Worm (Caenorhabditis elegans) whole organism, mixed stage, embryonic: Measurements from ENCODE around the gene K02E11.10.
"Not testable (repeated sequence)": the region's sequence is repeated elsewhere in the genome, so short reads cannot be mapped to it uniquely, and the experiment has no call there.

Source experiments
- bed-3 ChIP-seq: fragments of 200-800 bp; sonication (Bioruptor generic); optimal IDR thresholded peaks from 3 replicates; lab custom pipeline; 2018; ENCODE audit warnings: mild to moderate bottlenecking, missing genetic modification characterization, moderate library complexity, missing compliant biosample characterization
- blmp-1 ChIP-seq: fragments of 150-350 bp; optimal IDR thresholded peaks from 2 replicates; lab custom pipeline; 2014; ENCODE audit warnings: missing biosample characterization, missing genetic modification characterization
- ceh-39 ChIP-seq: fragments of 150-350 bp; optimal IDR thresholded peaks from 2 replicates; lab custom pipeline; 2014; ENCODE audit warnings: missing biosample characterization, missing genetic modification characterization
- ceh-43 ChIP-seq: fragments of 200-800 bp; sonication (Bioruptor generic); optimal IDR thresholded peaks from 2 replicates; lab custom pipeline; 2018; ENCODE audit warnings: mild to moderate bottlenecking, missing genetic modification characterization, moderate library complexity, missing compliant biosample characterization
- ceh-83 ChIP-seq: fragments of 200-800 bp; sonication (Bioruptor generic); optimal IDR thresholded peaks from 2 replicates; lab custom pipeline; 2018; ENCODE audit warnings: mild to moderate bottlenecking, missing genetic modification characterization, missing compliant biosample characterization
- ces-1 ChIP-seq: fragments of 150-350 bp; optimal IDR thresholded peaks from 2 replicates; lab custom pipeline; 2014; ENCODE audit warnings: missing biosample characterization, missing genetic modification reagents, missing genetic modification characterization
- cnd-1 ChIP-seq: fragments of 200-800 bp; sonication (Bioruptor generic); optimal IDR thresholded peaks from 2 replicates; lab custom pipeline; 2018; ENCODE audit warnings: mild to moderate bottlenecking, missing genetic modification characterization, missing compliant biosample characterization
- drap-1 ChIP-seq: fragments of 200-800 bp; sonication (Bioruptor generic); optimal IDR thresholded peaks from 3 replicates; lab custom pipeline; 2018; ENCODE audit warnings: mild to moderate bottlenecking, missing genetic modification characterization, missing compliant biosample characterization
- elt-1 ChIP-seq: sonication (generic microtip); optimal IDR thresholded peaks from 2 replicates; lab custom pipeline; 2017; ENCODE audit warnings: missing genetic modification characterization, mild to moderate bottlenecking, missing compliant biosample characterization, antibody characterized with exemption, moderate library complexity, borderline replicate concordance; ENCODE audit not compliant: insufficient read depth
- elt-3 ChIP-seq: fragments of 150-350 bp; optimal IDR thresholded peaks from 2 replicates; lab custom pipeline; 2014; ENCODE audit warnings: missing biosample characterization, missing genetic modification characterization
- flh-1 ChIP-seq: fragments of 200-800 bp; sonication (Bioruptor generic); optimal IDR thresholded peaks from 2 replicates; lab custom pipeline; 2018; ENCODE audit warnings: mild to moderate bottlenecking, missing genetic modification characterization, moderate library complexity, missing compliant biosample characterization
- ham-2 ChIP-seq: fragments of 200-800 bp; sonication (Bioruptor generic); optimal IDR thresholded peaks from 2 replicates; lab custom pipeline; 2018; ENCODE audit warnings: mild to moderate bottlenecking, missing genetic modification characterization, missing compliant biosample characterization
- hlh-1 ChIP-seq: fragments of 150-350 bp; optimal IDR thresholded peaks from 2 replicates; lab custom pipeline; 2014; ENCODE audit warnings: missing biosample characterization, missing genetic modification reagents, missing genetic modification characterization
- lin-13 ChIP-seq: fragments of 150-350 bp; optimal IDR thresholded peaks from 2 replicates; lab custom pipeline; 2014; ENCODE audit warnings: missing biosample characterization, missing genetic modification characterization
- lin-32 ChIP-seq: fragments of 200-800 bp; sonication (Bioruptor generic); optimal IDR thresholded peaks from 2 replicates; lab custom pipeline; 2018; ENCODE audit warnings: mild to moderate bottlenecking, missing genetic modification characterization, missing compliant biosample characterization
- mab-5 ChIP-seq: fragments of 150-350 bp; optimal IDR thresholded peaks from 2 replicates; lab custom pipeline; 2014; ENCODE audit warnings: missing biosample characterization, missing genetic modification characterization
- mep-1 ChIP-seq: fragments of 150-350 bp; optimal IDR thresholded peaks from 2 replicates; lab custom pipeline; 2017; ENCODE audit warnings: missing biosample characterization, missing genetic modification reagents, missing genetic modification characterization, inconsistent platforms
- mls-2 ChIP-seq: sonication (generic microtip); optimal IDR thresholded peaks from 2 replicates; lab custom pipeline; 2016; ENCODE audit warnings: mild to moderate bottlenecking, missing genetic modification characterization, moderate library complexity, missing compliant biosample characterization
- nhr-237 ChIP-seq: fragments of 150-350 bp; optimal IDR thresholded peaks from 2 replicates; lab custom pipeline; 2014; ENCODE audit warnings: missing biosample characterization, missing genetic modification characterization
- nhr-76 ChIP-seq: sonication (generic microtip); optimal IDR thresholded peaks from 2 replicates; lab custom pipeline; 2017; ENCODE audit warnings: missing biosample characterization, missing genetic modification characterization
- pha-4 ChIP-seq: fragments of 150-350 bp; optimal IDR thresholded peaks from 2 replicates; lab custom pipeline; 2018; ENCODE audit warnings: missing biosample characterization, missing genetic modification reagents, missing genetic modification characterization
- snpc-4 ChIP-seq: fragments of 150-350 bp; optimal IDR thresholded peaks from 2 replicates; lab custom pipeline; 2014; ENCODE audit warnings: missing biosample characterization, missing genetic modification characterization
- sptf-1 ChIP-seq: sonication (generic microtip); optimal IDR thresholded peaks from 2 replicates; lab custom pipeline; 2017; ENCODE audit warnings: mild to moderate bottlenecking, missing genetic modification characterization, moderate library complexity, missing compliant biosample characterization
- unc-120 ChIP-seq: sonication (generic microtip); optimal IDR thresholded peaks from 2 replicates; lab custom pipeline; 2017; ENCODE audit warnings: missing genetic modification characterization, missing compliant biosample characterization; ENCODE audit not compliant: poor library complexity, severe bottlenecking
- unc-39 ChIP-seq: fragments of 150-350 bp; optimal IDR thresholded peaks from 2 replicates; lab custom pipeline; 2014; ENCODE audit warnings: missing biosample characterization, missing genetic modification characterization
- unc-62 ChIP-seq: fragments of 150-350 bp; optimal IDR thresholded peaks from 2 replicates; lab custom pipeline; 2014; ENCODE audit warnings: missing biosample characterization, missing genetic modification reagents, missing genetic modification characterization
- zip-8 ChIP-seq: fragments of 150-350 bp; optimal IDR thresholded peaks from 2 replicates; lab custom pipeline; 2014; ENCODE audit warnings: missing biosample characterization, missing genetic modification characterization
- ztf-11 ChIP-seq: fragments of 150-350 bp; optimal IDR thresholded peaks from 2 replicates; lab custom pipeline; 2014; ENCODE audit warnings: missing biosample characterization, missing genetic modification characterization

Gene K02E11.10

ce11 chrV:14282222-14282709, 41.3 kb upstream of the K02E11.10 start, which contains the start of the genes srt-74 and F40G12.9:
srt-74 (minus strand) TSS chrV:14282322.
F40G12.9 (plus strand) TSS chrV:14282659.
- TF ChIP-seq zip-8 (no peak), elt-1 (tag; lab: Kevin White, UChicago) (no peak), bed-3 (GFP tag; lab: Kevin White, UChicago) (no peak), nhr-237 (tag; lab: Kevin White, UChicago) (no peak), snpc-4 (tag; lab: Kevin White, UChicago) (no peak), blmp-1 (tag; lab: Kevin White, UChicago) (no peak), flh-1 (GFP tag; lab: Kevin White, UChicago) (no peak), mep-1 (no peak), pha-4 (no peak), ceh-39 (tag; lab: Kevin White, UChicago) (no peak), elt-3 (tag; lab: Kevin White, UChicago) (no peak), sptf-1 (no peak), ztf-11 (tag; lab: Kevin White, UChicago) (no peak), hlh-1 (tag; lab: Kevin White, UChicago) (no peak), ceh-43 (GFP tag; lab: Kevin White, UChicago) (no peak), drap-1 (GFP tag; lab: Kevin White, UChicago) (no peak), unc-39 (tag; lab: Kevin White, UChicago) (no peak), lin-13 (tag; lab: Kevin White, UChicago) (no peak), nhr-76 (no peak)

- TF ChIP-seq unc-62 (GFP tag; lab: Kevin White, UChicago) (no peak), ceh-43 (GFP tag; lab: Kevin White, UChicago) (no peak), cnd-1 (tag; lab: Kevin White, UChicago) (no peak), blmp-1 (tag; lab: Kevin White, UChicago) (no peak), ham-2 (no peak), unc-39 (tag; lab: Kevin White, UChicago) (no peak), ces-1 (GFP tag; lab: Kevin White, UChicago) (no peak), flh-1 (GFP tag; lab: Kevin White, UChicago) (no peak), zip-8 (no peak), mep-1 (no peak), sptf-1 (no peak)
These were observed 38.8 kb upstream of the K02E11.10 start, which contains the start of gene srt-33 for ce11 chrV:14279777-14280176. srt-33 (minus strand) TSS chrV:14279877.

ce11 chrV:14274268-14274667, 33.3 kb upstream of the K02E11.10 start, which contains the start of gene F40G12.7:
F40G12.7 (plus strand) TSS chrV:14274568.
- TF ChIP-seq elt-1 (tag; lab: Kevin White, UChicago); lin-32 (GFP tag; lab: Kevin White, UChicago); snpc-4 (tag; lab: Kevin White, UChicago): not testable (repeated sequence)
- TF ChIP-seq, all 35 proteins: peak for 0; not testable (repeated sequence) for 35

- no peak for TF ChIP-seq elt-1 (tag; lab: Kevin White, UChicago)
- no peak for TF ChIP-seq unc-120 (tag; lab: Kevin White, UChicago)
- TF ChIP-seq zip-8, result no peak
- TF ChIP-seq mab-5 (tag; lab: Kevin White, UChicago), result no peak
- no peak for TF ChIP-seq hlh-1 (tag; lab: Kevin White, UChicago)
- TF ChIP-seq ces-1 (GFP tag; lab: Kevin White, UChicago), result no peak
- no peak for TF ChIP-seq ceh-83 (GFP tag; lab: Kevin White, UChicago)
- no peak for TF ChIP-seq ceh-39 (tag; lab: Kevin White, UChicago)
- TF ChIP-seq mls-2, result no peak
- no peak for TF ChIP-seq drap-1 (GFP tag; lab: Kevin White, UChicago)
- TF ChIP-seq sptf-1, result no peak
These were observed 32.1 kb upstream of the K02E11.10 start, which contains the start of gene F40G12.6 for ce11 chrV:14273019-14273418. F40G12.6 (minus strand) TSS chrV:14273119.

DNA sequence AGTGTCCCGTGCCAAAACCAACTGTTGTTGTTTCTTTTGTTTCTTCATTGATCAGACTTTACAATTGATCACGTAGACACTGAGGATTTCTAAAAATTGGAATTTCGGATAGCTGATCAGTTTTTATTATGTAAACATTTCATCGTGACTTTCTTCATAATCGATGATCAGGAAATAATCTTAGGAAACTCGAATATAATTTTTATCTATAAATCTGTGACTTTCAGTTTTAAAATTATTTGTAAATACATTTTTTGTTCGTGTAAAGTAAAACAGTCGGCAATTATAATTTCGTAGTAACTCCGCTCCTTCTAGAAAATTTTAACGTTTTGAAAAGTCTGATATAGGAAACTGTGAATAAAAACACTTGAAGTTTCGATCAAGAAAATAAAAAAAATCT, 29.8 kb upstream of the K02E11.10 start, which contains the start of gene F40G12.5:
Gene F40G12.5, minus strand, starts transcription at position 101 of the 400 bp plus-strand sequence.
- TF ChIP-seq lin-32 (GFP tag; lab: Kevin White, UChicago) (no peak), ces-1 (GFP tag; lab: Kevin White, UChicago) (no peak), mep-1 (no peak), ceh-39 (tag; lab: Kevin White, UChicago) (no peak), lin-13 (tag; lab: Kevin White, UChicago) (no peak), hlh-1 (tag; lab: Kevin White, UChicago) (no peak), pha-4 (no peak), sptf-1 (no peak), blmp-1 (tag; lab: Kevin White, UChicago) (no peak), ceh-83 (GFP tag; lab: Kevin White, UChicago) (no peak)
- TF ChIP-seq, all 35 proteins: peak for 0
